Fruit fly (Drosophila melanogaster): Measurements from ENCODE around the gene PyK.
A peak's percentile ranks its signal among the peaks of the same experiment; 100 is the strongest.

Gene PyK

dm6 chr3R:22367126-22368076 is at the start of gene PyK, which contains the start of gene Polr3F (continued):
- TF ChIP-seq Doc2 (GFP tag; IDR thresholded peaks at IDR 0.05) (no peak), wek (GFP tag; optimal IDR thresholded peaks at IDR 0.05) (peak; percentile 96), H15 (GFP tag; IDR thresholded peaks at IDR 0.05) (no peak), Xbp1 (GFP tag; optimal IDR thresholded peaks at IDR 0.05) (peak; percentile 30), CG3726 (GFP tag; IDR thresholded peaks at IDR 0.05) (no peak), CG12942 (GFP tag; optimal IDR thresholded peaks at IDR 0.05) (no peak), Hsf (GFP tag; optimal IDR thresholded peaks at IDR 0.05) (peak; percentile 22), CG18619 (GFP tag; optimal IDR thresholded peaks at IDR 0.05) (no peak), E2f1 (GFP tag; IDR thresholded peaks at IDR 0.05) (no peak), CG2202 (tag; optimal IDR thresholded peaks at IDR 0.05) (peak; percentile 15), CG18764 (GFP tag; optimal IDR thresholded peaks at IDR 0.05) (no peak), CG15696 (tag; optimal IDR thresholded peaks at IDR 0.05) (peak; percentile 13), Dad (GFP tag; optimal IDR thresholded peaks at IDR 0.05) (peak; percentile 8), CG9932 (GFP tag; IDR thresholded peaks at IDR 0.05) (peak; percentile 47; the same call in 1 of the 2 replicates), schlank (tag; optimal IDR thresholded peaks at IDR 0.05) (no peak), grau (tag; optimal IDR thresholded peaks at IDR 0.05) (peak; percentile 51), CG18476 (GFP tag; optimal IDR thresholded peaks at IDR 0.05) (peak; percentile 24), CG4707 (GFP tag; optimal IDR thresholded peaks at IDR 0.05) (no peak), ranshi (GFP tag; IDR thresholded peaks at IDR 0.05) (no peak), CG10462 (GFP tag; optimal IDR thresholded peaks at IDR 0.05) (no peak), sim (GFP tag; IDR thresholded peaks at IDR 0.05) (no peak), CG13296 (GFP tag; optimal IDR thresholded peaks at IDR 0.05) (peak; percentile 4), CG6689 (GFP tag; IDR thresholded peaks at IDR 0.05) (no peak; the same call in 1 of the 2 replicates), CG1529 (GFP tag; optimal IDR thresholded peaks at IDR 0.05) (no peak), row (GFP tag; IDR thresholded peaks at IDR 0.05) (peak; percentile 74), mam (GFP tag; optimal IDR thresholded peaks at IDR 0.05) (no peak), CG3847 (GFP tag; IDR thresholded peaks at IDR 0.05) (no peak), CG12236 (GFP tag; optimal IDR thresholded peaks at IDR 0.05) (no peak), zfh2 (GFP tag; optimal IDR thresholded peaks at IDR 0.05) (peak; percentile 15), Hr51 (GFP tag; optimal IDR thresholded peaks at IDR 0.05) (peak in 1 of 2 experiments; percentile 56), dmrt11E (tag; optimal IDR thresholded peaks at IDR 0.05) (no peak), eyg (GFP tag; optimal IDR thresholded peaks at IDR 0.05) (no peak), tx (GFP tag; optimal IDR thresholded peaks at IDR 0.05) (no peak), sens-2 (GFP tag; IDR thresholded peaks at IDR 0.05) (no peak), h (optimal IDR thresholded peaks at IDR 0.05) (no peak), dimm (GFP tag; IDR thresholded peaks at IDR 0.05) (no peak), CG7839 (tag; optimal IDR thresholded peaks at IDR 0.05) (peak; percentile 28), Lim3 (GFP tag; IDR thresholded peaks at IDR 0.05) (no peak), knrl (GFP tag; IDR thresholded peaks at IDR 0.05; ENCODE audit: partially characterized antibody) (0 out of 3 replicates have a peak, but pooled peaks have one; percentile 26), fd64A (GFP tag; optimal IDR thresholded peaks at IDR 0.05) (no peak), CG6765 (GFP tag; optimal IDR thresholded peaks at IDR 0.05) (no peak), Myb (GFP tag; optimal IDR thresholded peaks at IDR 0.05) (peak; percentile 69), kni (GFP tag; optimal IDR thresholded peaks at IDR 0.05) (no peak), Rx (GFP tag; IDR thresholded peaks at IDR 0.05) (no peak), nau (GFP tag; optimal IDR thresholded peaks at IDR 0.05) (no peak), mld (GFP tag; IDR thresholded peaks at IDR 0.05; ENCODE audit: partially characterized antibody) (0 out of 3 replicates have a peak, but pooled peaks have one; percentile 24), E2f2 (GFP tag; IDR thresholded peaks at IDR 0.05) (peak; percentile 71), BtbVII (GFP tag; optimal IDR thresholded peaks at IDR 0.05) (no peak), repo (GFP tag; optimal IDR thresholded peaks at IDR 0.05) (no peak), oc (tag; optimal IDR thresholded peaks at IDR 0.05) (no peak)

Measured in whole organism, embryonic.